Fruit fly (Drosophila melanogaster) whole organism, prepupa: Measurements from ENCODE around the gene CG32767.

Experiments
- Blimp-1 ChIP-seq: fragments of 200-800 bp; sonication (Bioruptor generic); optimal IDR thresholded peaks from 3 replicates; lab custom pipeline; 2017; ENCODE audit warnings: missing biosample characterization, missing genetic modification characterization, mild to moderate bottlenecking, moderate library complexity, missing genetic modification reagents
- CG10631 ChIP-seq: fragments of 200-800 bp; sonication (Bioruptor generic); optimal IDR thresholded peaks from 2 replicates; lab custom pipeline; 2016; ENCODE audit warnings: missing biosample characterization, missing genetic modification characterization
- CG11294 ChIP-seq: fragments of 200-800 bp; sonication (Bioruptor generic); IDR thresholded peaks from 2 replicates; pipeline ENCODE4 v1.3.6; 2022; ENCODE audit warnings: missing biosample characterization, missing genetic modification characterization
- CG11762 ChIP-seq: fragments of 200-800 bp; sonication (Bioruptor generic); optimal IDR thresholded peaks from 3 replicates; lab custom pipeline; 2016; ENCODE audit warnings: missing biosample characterization, missing genetic modification characterization; ENCODE audit not compliant: insufficient read depth
- CG11902 ChIP-seq: fragments of 200-800 bp; sonication (Bioruptor generic); optimal IDR thresholded peaks from 3 replicates; lab custom pipeline; 2016; ENCODE audit warnings: missing biosample characterization, missing genetic modification characterization
- CG15336 ChIP-seq: fragments of 200-800 bp; sonication (Bioruptor generic); IDR thresholded peaks from 2 replicates; pipeline ENCODE4 v1.3.6; 2022; ENCODE audit warnings: missing biosample characterization, missing genetic modification characterization
- CG3032 ChIP-seq: fragments of 200-800 bp; optimal IDR thresholded peaks from 2 replicates; lab custom pipeline; 2019; ENCODE audit warnings: missing biosample characterization, mild to moderate bottlenecking, missing genetic modification characterization, moderate library complexity
- CG31627 ChIP-seq: fragments of 200-800 bp; sonication (Bioruptor generic); optimal IDR thresholded peaks from 3 replicates; lab custom pipeline; 2016; ENCODE audit warnings: missing biosample characterization, missing genetic modification characterization
- CG34406 ChIP-seq: fragments of 200-800 bp; sonication (Bioruptor generic); optimal IDR thresholded peaks from 3 replicates; lab custom pipeline; 2016; ENCODE audit warnings: missing biosample characterization, missing genetic modification characterization
- CG4318 ChIP-seq: fragments of 200-800 bp; sonication (Bioruptor generic); optimal IDR thresholded peaks from 3 replicates; lab custom pipeline; 2017; ENCODE audit warnings: missing biosample characterization, mild to moderate bottlenecking, missing genetic modification characterization
- CG6163 ChIP-seq: fragments of 200-800 bp; sonication (Bioruptor generic); IDR thresholded peaks from 3 replicates; pipeline ENCODE4 v1.3.6; 2022; ENCODE audit warnings: missing biosample characterization, missing genetic modification characterization
- CG6276 ChIP-seq: fragments of 200-800 bp; sonication (Bioruptor generic); optimal IDR thresholded peaks from 2 replicates; lab custom pipeline; 2017; ENCODE audit warnings: missing biosample characterization, mild to moderate bottlenecking, missing genetic modification characterization
- CG6808 ChIP-seq: fragments of 200-800 bp; sonication (Bioruptor generic); optimal IDR thresholded peaks from 3 replicates; lab custom pipeline; 2017; ENCODE audit warnings: missing biosample characterization, missing genetic modification characterization, mild to moderate bottlenecking, moderate library complexity, missing genetic modification reagents
- CG7368 ChIP-seq: fragments of 200-800 bp; sonication (Bioruptor generic); optimal IDR thresholded peaks from 3 replicates; lab custom pipeline; 2016; ENCODE audit warnings: missing biosample characterization, missing genetic modification characterization
- CG8119 ChIP-seq: fragments of 200-800 bp; sonication (Bioruptor generic); IDR thresholded peaks from 3 replicates; pipeline ENCODE4 v1.3.6; 2022; ENCODE audit warnings: missing biosample characterization, missing genetic modification characterization
- CG8319 ChIP-seq: fragments of 200-800 bp; sonication (Bioruptor generic); optimal IDR thresholded peaks from 3 replicates; lab custom pipeline; 2016; ENCODE audit warnings: missing biosample characterization, missing genetic modification characterization
- CG8632 ChIP-seq: fragments of 200-800 bp; sonication (Bioruptor generic); optimal IDR thresholded peaks from 3 replicates; lab custom pipeline; 2016; ENCODE audit warnings: missing biosample characterization, missing genetic modification characterization
- CG9139 ChIP-seq: fragments of 200-800 bp; sonication (Bioruptor generic); optimal IDR thresholded peaks from 3 replicates; lab custom pipeline; 2017; ENCODE audit warnings: missing biosample characterization, mild to moderate bottlenecking, missing genetic modification characterization
- Eip78C ChIP-seq: fragments of 200-800 bp; sonication (Bioruptor generic); peaks from one replicate; lab custom pipeline; 2016; ENCODE audit warnings: missing biosample characterization, missing genetic modification characterization
- Eip93F ChIP-seq: fragments of 200-800 bp; sonication (Bioruptor generic); optimal IDR thresholded peaks from 2 replicates; lab custom pipeline; 2016; ENCODE audit warnings: missing biosample characterization, mild to moderate bottlenecking, missing genetic modification characterization
- Ets21C ChIP-seq: fragments of 200-800 bp; sonication (Bioruptor generic); optimal IDR thresholded peaks from 3 replicates; lab custom pipeline; 2016; ENCODE audit warnings: missing biosample characterization, missing genetic modification characterization
- Ets96B ChIP-seq: fragments of 200-800 bp; optimal IDR thresholded peaks from 2 replicates; lab custom pipeline; 2019; ENCODE audit warnings: missing biosample characterization, mild to moderate bottlenecking, missing genetic modification characterization, moderate library complexity
- Gug ChIP-seq: fragments of 200-800 bp; sonication (Bioruptor generic); IDR thresholded peaks from 2 replicates; pipeline ENCODE4 v1.3.6; 2022; ENCODE audit warnings: missing biosample characterization, missing genetic modification characterization
- Hr38 ChIP-seq: sonication (Bioruptor generic); optimal IDR thresholded peaks from 2 replicates; lab custom pipeline; 2016; ENCODE audit warnings: missing biosample characterization, missing genetic modification characterization
- Hr39 ChIP-seq: fragments of 200-800 bp; sonication (Bioruptor generic); optimal IDR thresholded peaks from 2 replicates; lab custom pipeline; 2016; ENCODE audit warnings: missing biosample characterization, missing genetic modification characterization
- Hr4 ChIP-seq: fragments of 200-800 bp; sonication (Bioruptor generic); optimal IDR thresholded peaks from 3 replicates; lab custom pipeline; 2016; ENCODE audit warnings: missing biosample characterization, missing genetic modification characterization
- Smox ChIP-seq: fragments of 200-800 bp; sonication (Bioruptor generic); optimal IDR thresholded peaks from 3 replicates; lab custom pipeline; 2016; ENCODE audit warnings: missing biosample characterization, missing genetic modification characterization
- Sox14 ChIP-seq: fragments of 200-800 bp; sonication (Bioruptor generic); optimal IDR thresholded peaks from 3 replicates; lab custom pipeline; 2016; ENCODE audit warnings: missing biosample characterization, missing genetic modification characterization
- acj6 ChIP-seq: fragments of 200-800 bp; sonication (Bioruptor generic); optimal IDR thresholded peaks from 3 replicates; lab custom pipeline; 2016; ENCODE audit warnings: missing biosample characterization, missing genetic modification characterization
- dac ChIP-seq: fragments of 200-800 bp; sonication (Bioruptor generic); optimal IDR thresholded peaks from 2 replicates; lab custom pipeline; 2017; ENCODE audit warnings: missing biosample characterization, mild to moderate bottlenecking, missing genetic modification characterization
- eg ChIP-seq: fragments of 200-800 bp; sonication (Bioruptor generic); IDR thresholded peaks from 3 replicates; pipeline ENCODE4 v1.3.6; 2022; ENCODE audit warnings: missing biosample characterization, missing genetic modification characterization
- esn ChIP-seq: fragments of 200-800 bp; sonication (Bioruptor generic); optimal IDR thresholded peaks from 2 replicates; lab custom pipeline; 2016; ENCODE audit warnings: missing biosample characterization, mild to moderate bottlenecking, missing genetic modification characterization, moderate library complexity
- fd85E ChIP-seq: fragments of 200-800 bp; sonication (Bioruptor generic); optimal IDR thresholded peaks from 3 replicates; lab custom pipeline; 2016; ENCODE audit warnings: missing biosample characterization, missing genetic modification characterization
- fkh ChIP-seq: fragments of 200-800 bp; sonication (Bioruptor generic); optimal IDR thresholded peaks from 3 replicates; lab custom pipeline; 2017; ENCODE audit warnings: missing biosample characterization, mild to moderate bottlenecking, missing genetic modification characterization, moderate library complexity
- lz ChIP-seq: fragments of 200-800 bp; sonication (Bioruptor generic); optimal IDR thresholded peaks from 3 replicates; lab custom pipeline; 2016; ENCODE audit warnings: missing biosample characterization, missing genetic modification characterization
- net ChIP-seq: fragments of 200-800 bp; sonication (Bioruptor generic); optimal IDR thresholded peaks from 3 replicates; lab custom pipeline; 2016; ENCODE audit warnings: missing biosample characterization, missing genetic modification characterization
- pdm3 ChIP-seq: fragments of 200-800 bp; sonication (Bioruptor generic); optimal IDR thresholded peaks from 3 replicates; lab custom pipeline; 2016; ENCODE audit warnings: missing biosample characterization, missing genetic modification characterization
- salr ChIP-seq, 2 experiments: fragments of 200-800 bp; sonication (Bioruptor generic); optimal IDR thresholded peaks; 3 replicates each; lab custom pipeline; 2016 to 2018; ENCODE audit warnings: missing biosample characterization in 2 of 2, missing genetic modification characterization in 2 of 2, mild to moderate bottlenecking in 1 of 2
- ss ChIP-seq, 2 experiments: fragments of 200-800 bp; sonication (Bioruptor generic); optimal IDR thresholded peaks; 2 replicates in 1 of 2; 3 replicates in 1 of 2; lab custom pipeline; 2017 to 2018; ENCODE audit warnings: mild to moderate bottlenecking in 2 of 2, missing biosample characterization in 2 of 2, missing genetic modification characterization in 2 of 2, moderate library complexity in 1 of 2
- topi ChIP-seq: fragments of 200-800 bp; sonication (Bioruptor generic); optimal IDR thresholded peaks from 3 replicates; lab custom pipeline; 2016; ENCODE audit warnings: missing biosample characterization, missing genetic modification characterization
- vri ChIP-seq: fragments of 200-800 bp; sonication (Bioruptor generic); optimal IDR thresholded peaks from 3 replicates; lab custom pipeline; 2016; ENCODE audit warnings: missing biosample characterization, mild to moderate bottlenecking, missing genetic modification characterization

CG32767 gene

dm6 chrX:5091757-5092348 is 7.3 kb upstream of the CG32767 start:
- TF ChIP-seq fkh (GFP tag; lab: Kevin White, UChicago) (peak; percentile 6), eg (GFP tag; lab: Robert Waterston, UW) (no peak), CG11762 (GFP tag; lab: Kevin White, UChicago) (no peak), vri (peak; percentile 0)

dm6 chrX:5091154-5091553 is 6.6 kb upstream of the CG32767 start:
- TF ChIP-seq Eip93F (GFP tag; lab: Kevin White, UChicago), result no peak
- TF ChIP-seq CG8632 (GFP tag; lab: Kevin White, UChicago), result no peak

DNA sequence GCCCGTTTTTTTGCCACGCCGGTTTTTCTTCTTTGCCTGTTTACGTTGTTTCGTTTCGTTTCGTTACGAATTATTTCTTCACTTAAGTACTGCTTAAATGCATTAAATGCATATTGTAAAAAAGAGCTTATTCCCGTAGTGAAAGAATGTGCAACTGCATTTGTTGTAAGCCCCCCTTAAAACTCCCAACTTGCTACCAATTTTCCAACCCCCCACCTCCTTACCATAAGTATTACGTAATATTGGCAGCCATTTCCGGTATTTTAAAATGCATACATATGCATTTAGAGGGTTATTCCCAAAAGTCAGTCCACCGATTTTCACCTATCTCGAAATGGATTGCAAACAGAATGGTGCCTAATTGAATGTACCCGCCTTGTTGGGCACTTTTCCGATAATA is 3.2 kb upstream of the CG32767 start:
- TF ChIP-seq pdm3 (no peak), eg (GFP tag; lab: Robert Waterston, UW) (no peak), Ets21C (GFP tag; lab: Kevin White, UChicago) (no peak), CG4318 (GFP tag; lab: Kevin White, UChicago) (no peak), CG11294 (GFP tag; lab: Robert Waterston, UW) (no peak), salr (GFP tag; optimal IDR thresholded peaks at IDR 0.05; lab: Kevin White, UChicago) (no peak), CG34406 (GFP tag; lab: Kevin White, UChicago) (no peak), Eip78C (GFP tag; lab: Kevin White, UChicago) (peak; percentile 22), CG9139 (no peak)

DNA sequence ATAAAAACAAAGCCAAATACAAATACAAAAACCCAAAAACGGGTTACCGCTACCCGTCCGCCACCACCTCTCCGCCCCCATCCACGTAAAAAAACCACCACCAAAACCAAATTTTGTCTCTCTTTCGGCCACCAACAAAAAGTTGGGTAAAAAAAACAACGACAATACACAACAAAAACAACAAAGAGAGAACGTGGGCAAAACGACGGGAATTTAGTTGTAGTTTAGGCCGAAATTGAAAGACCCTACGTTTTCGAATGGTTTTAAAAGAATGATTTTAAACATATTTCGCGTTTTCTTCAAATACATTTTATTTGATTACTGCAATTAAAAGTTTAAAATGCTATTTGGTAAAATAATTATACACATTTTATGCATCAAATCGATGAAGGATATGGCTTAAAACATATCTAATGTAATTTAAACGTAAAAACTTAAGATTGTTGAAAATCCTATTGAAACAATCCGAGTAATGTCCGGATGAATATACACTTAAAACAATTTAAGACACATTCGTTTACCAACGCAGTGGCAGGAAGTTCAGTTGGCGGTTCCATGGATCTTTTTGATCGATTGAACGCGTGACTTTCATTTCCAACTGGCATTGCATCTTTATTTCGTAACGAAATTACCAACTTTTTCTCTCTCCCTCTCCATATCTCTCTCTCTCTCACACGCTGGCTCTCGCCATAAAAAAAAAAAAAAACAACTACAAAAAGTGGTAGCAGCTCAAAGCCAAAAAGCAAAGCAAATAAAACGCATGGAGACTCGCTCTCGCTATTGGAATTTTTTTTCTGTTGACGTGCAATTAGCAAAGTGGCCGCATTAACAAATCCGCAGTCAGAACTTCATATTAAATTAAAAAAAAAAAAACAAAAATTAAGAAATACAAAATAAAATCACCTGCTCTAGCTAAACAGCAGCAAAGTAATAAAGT is 2.4 kb upstream of the CG32767 start:
- TF ChIP-seq Gug (GFP tag; lab: Robert Waterston, UW) (no peak), Hr4 (GFP tag; lab: Kevin White, UChicago) (peak; percentile 63), fd85E (GFP tag; lab: Kevin White, UChicago) (peak; percentile 4), Ets96B (tag; lab: Kevin White, UChicago) (no peak), ss (GFP tag; optimal IDR thresholded peaks at IDR 0.05; lab: Kevin White, UChicago) (peak; percentile 74 to 76), salr (GFP tag; optimal IDR thresholded peaks at IDR 0.05; lab: Kevin White, UChicago) (peak; percentile 11 to 72), Hr39 (GFP tag; lab: Kevin White, UChicago) (peak; percentile 77), lz (GFP tag; lab: Kevin White, UChicago) (peak; percentile 73), CG8119 (GFP tag; lab: Robert Waterston, UW) (peak; percentile 70; the same call in 1 of the 3 replicates), Eip78C (GFP tag; lab: Kevin White, UChicago) (peak; percentile 92), CG6163 (GFP tag; lab: Robert Waterston, UW) (peak; percentile 88), CG8632 (GFP tag; lab: Kevin White, UChicago) (peak; percentile 40), CG31627 (peak; percentile 73), Eip93F (GFP tag; lab: Kevin White, UChicago) (no peak), CG6808 (peak; percentile 79), Sox14 (peak; percentile 51), vri (peak; percentile 58), net (GFP tag; lab: Kevin White, UChicago) (peak; percentile 59), CG7368 (GFP tag; lab: Kevin White, UChicago) (peak; percentile 10), Hr38 (no peak), CG3032 (tag; lab: Kevin White, UChicago) (peak; percentile 47), CG11762 (GFP tag; lab: Kevin White, UChicago) (peak; percentile 45), Blimp-1 (GFP tag; lab: Kevin White, UChicago) (peak; percentile 32), esn (GFP tag; lab: Kevin White, UChicago) (peak; percentile 75), CG10631 (GFP tag; lab: Kevin White, UChicago) (peak; percentile 56), pdm3 (peak; percentile 65), CG15336 (GFP tag; lab: Robert Waterston, UW) (peak; percentile 65), CG11294 (GFP tag; lab: Robert Waterston, UW) (no peak), Ets21C (GFP tag; lab: Kevin White, UChicago) (peak; percentile 59), Smox (peak; percentile 72), CG11902 (GFP tag; lab: Kevin White, UChicago) (peak; percentile 42), dac (GFP tag; lab: Kevin White, UChicago) (peak; percentile 58), topi (GFP tag; lab: Kevin White, UChicago) (peak; percentile 79), CG6276 (peak; percentile 79), CG8319 (GFP tag; lab: Kevin White, UChicago) (peak; percentile 44), acj6 (GFP tag; lab: Kevin White, UChicago) (peak; percentile 59)
